Worm (Caenorhabditis elegans) whole organism, L2 larva: ENCODE data around the gene ragc-1.

ENCODE experiments used
- Y55F3AM.14 ChIP-seq: fragments of 200-800 bp; sonication (Bioruptor generic); optimal IDR thresholded peaks from 2 replicates; lab custom pipeline; 2018; ENCODE audit warnings: mild to moderate bottlenecking, missing genetic modification characterization, missing compliant biosample characterization
- blmp-1 ChIP-seq: sonication (generic microtip); optimal IDR thresholded peaks from 2 replicates; lab custom pipeline; 2017; ENCODE audit warnings: missing genetic modification characterization, mild to moderate bottlenecking, missing compliant biosample characterization, antibody characterized with exemption, moderate library complexity; ENCODE audit not compliant: insufficient read depth
- crh-2 ChIP-seq: sonication (generic microtip); optimal IDR thresholded peaks from 2 replicates; lab custom pipeline; 2017; ENCODE audit warnings: missing biosample characterization, missing genetic modification characterization
- elt-1 ChIP-seq: fragments of 150-350 bp; optimal IDR thresholded peaks from 2 replicates; lab custom pipeline; 2014; ENCODE audit warnings: missing biosample characterization, missing genetic modification characterization
- mab-5 ChIP-seq: fragments of 150-350 bp; optimal IDR thresholded peaks from 2 replicates; lab custom pipeline; 2014; ENCODE audit warnings: missing biosample characterization, missing genetic modification characterization
- nhr-10 ChIP-seq: sonication (generic microtip); optimal IDR thresholded peaks from 2 replicates; lab custom pipeline; 2017; ENCODE audit warnings: missing biosample characterization, missing genetic modification characterization
- unc-62 ChIP-seq: fragments of 150-350 bp; optimal IDR thresholded peaks from 2 replicates; lab custom pipeline; 2014; ENCODE audit warnings: missing biosample characterization, missing genetic modification reagents, missing genetic modification characterization
- zag-1 ChIP-seq: fragments of 150-350 bp; optimal IDR thresholded peaks from 2 replicates; lab custom pipeline; 2014; ENCODE audit warnings: missing biosample characterization, missing genetic modification characterization
- ztf-11 ChIP-seq: sonication (generic microtip); optimal IDR thresholded peaks from 2 replicates; lab custom pipeline; 2017; ENCODE audit warnings: missing biosample characterization, missing genetic modification characterization

DNA sequence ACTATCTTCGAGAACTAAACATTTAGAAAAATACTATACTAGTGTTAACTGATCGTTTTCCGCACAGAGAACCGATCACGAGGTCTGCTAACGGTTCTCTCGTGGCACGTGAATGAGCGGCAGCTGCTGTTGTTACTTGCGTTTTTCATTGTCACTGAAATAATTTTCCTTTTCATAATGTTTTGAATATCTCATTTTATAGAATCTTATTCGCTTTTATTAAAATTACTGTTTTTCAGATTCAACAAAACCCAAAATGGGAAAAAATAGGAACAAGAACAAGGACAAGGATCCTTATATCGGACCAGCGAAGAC is 31.6 kb upstream of the ragc-1 start, which contains the start of gene F58B3.6:
- TF ChIP-seq ztf-11 (tag; lab: Kevin White, UChicago), result no peak
- no peak for TF ChIP-seq unc-62 (GFP tag; lab: Kevin White, UChicago)
- peak; percentile 19 for TF ChIP-seq crh-2 (tag; lab: Kevin White, UChicago)
- TF ChIP-seq mab-5 (tag; lab: Kevin White, UChicago), result no peak
- TF ChIP-seq elt-1 (tag; lab: Kevin White, UChicago), result no peak
- no peak for TF ChIP-seq zag-1 (tag; lab: Kevin White, UChicago)
- no peak for TF ChIP-seq blmp-1 (tag; lab: Kevin White, UChicago)
- TF ChIP-seq nhr-10 (tag; lab: Kevin White, UChicago), result no peak
- no peak for TF ChIP-seq Y55F3AM.14 (GFP tag; lab: Kevin White, UChicago)
